Worm (Caenorhabditis elegans) whole organism, early embryonic: ENCODE data around the gene F58E6.4.

Experiments
- ama-1 ChIP-seq: fragments of 150-350 bp; optimal IDR thresholded peaks from 2 replicates; lab custom pipeline; 2014
- flt-1 ChIP-seq: fragments of 200-800 bp; sonication (Bioruptor generic); IDR thresholded peaks from 2 replicates; pipeline ENCODE4 v1.3.6; 2022; ENCODE audit warnings: missing genetic modification characterization, missing compliant biosample characterization
- scrt-1 ChIP-seq: fragments of 200-800 bp; sonication (Bioruptor generic); IDR thresholded peaks from 2 replicates; pipeline ENCODE4 v1.3.6; 2022; ENCODE audit warnings: missing genetic modification characterization, missing compliant biosample characterization

DNA sequence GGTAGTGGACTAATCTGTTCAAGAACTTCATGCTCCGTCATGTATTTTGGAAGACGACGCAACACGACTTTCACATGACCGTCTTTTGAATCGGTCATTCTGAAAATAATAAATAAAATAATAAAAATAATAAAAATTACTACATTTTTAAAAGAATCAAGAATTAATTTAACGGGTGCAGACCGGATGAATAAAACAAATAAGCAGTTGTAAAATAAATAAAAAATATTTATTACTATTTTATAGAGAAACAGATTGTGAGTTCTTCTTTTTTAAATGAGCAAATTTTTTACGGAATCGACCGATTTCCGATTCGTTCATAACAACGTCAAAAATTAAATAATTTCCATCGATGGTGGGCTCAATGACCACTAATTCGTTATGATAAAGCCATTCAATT is 27.4 kb upstream of the F58E6.4 start, which contains the start of gene smg-4:
- TF ChIP-seq ama-1, result no peak
- no peak for TF ChIP-seq flt-1 (GFP tag; lab: Robert Waterston, UW)
- no peak for TF ChIP-seq scrt-1
